Fruit fly (Drosophila melanogaster) whole organism, embryonic: Measurements from ENCODE around the gene LysD.

Experiments
- Atf-2 ChIP-seq: fragments of 200-800 bp; sonication (Bioruptor generic); optimal IDR thresholded peaks from 2 replicates; lab custom pipeline; 2016; ENCODE audit warnings: missing biosample characterization, missing genetic modification characterization
- Atf6 ChIP-seq: fragments of 200-800 bp; sonication (Bioruptor generic); IDR thresholded peaks from 2 replicates; pipeline ENCODE4 v1.3.6; 2022; ENCODE audit warnings: missing biosample characterization, missing genetic modification characterization
- Bgb ChIP-seq: fragments of 200-800 bp; sonication (Bioruptor generic); IDR thresholded peaks from 2 replicates; pipeline ENCODE4 v1.3.6; 2022; ENCODE audit warnings: missing biosample characterization, missing genetic modification characterization; ENCODE audit not compliant: partially characterized antibody
- CG10959 ChIP-seq: fragments of 200-800 bp; sonication (Bioruptor generic); IDR thresholded peaks from 2 replicates; pipeline ENCODE4 v1.3.6; 2022; ENCODE audit warnings: missing biosample characterization, missing genetic modification characterization
- CG11504 ChIP-seq: fragments of 200-800 bp; sonication (Bioruptor generic); optimal IDR thresholded peaks from 3 replicates; lab custom pipeline; 2019; ENCODE audit warnings: missing biosample characterization, mild to moderate bottlenecking, missing genetic modification characterization, moderate library complexity
- CG11723 ChIP-seq: fragments of 200-800 bp; sonication (Bioruptor generic); optimal IDR thresholded peaks from 2 replicates; lab custom pipeline; 2017; ENCODE audit warnings: missing biosample characterization, mild to moderate bottlenecking, missing genetic modification characterization
- CG12104 ChIP-seq: fragments of 200-800 bp; sonication (Bioruptor generic); optimal IDR thresholded peaks from 3 replicates; lab custom pipeline; 2016; ENCODE audit warnings: missing biosample characterization, missing genetic modification characterization
- CG13775 ChIP-seq: fragments of 200-800 bp; sonication (Bioruptor generic); optimal IDR thresholded peaks from 3 replicates; lab custom pipeline; 2017; ENCODE audit warnings: missing biosample characterization, mild to moderate bottlenecking, missing genetic modification characterization
- CG1603 ChIP-seq: fragments of 200-800 bp; sonication (Bioruptor generic); optimal IDR thresholded peaks from 2 replicates; lab custom pipeline; 2019; ENCODE audit warnings: missing biosample characterization, mild to moderate bottlenecking, missing genetic modification characterization, moderate library complexity
- CG30403 ChIP-seq: fragments of 200-800 bp; sonication (Bioruptor generic); optimal IDR thresholded peaks from 3 replicates; lab custom pipeline; 2016; ENCODE audit warnings: missing biosample characterization, missing genetic modification characterization
- CG33557 ChIP-seq: fragments of 200-800 bp; sonication (Bioruptor generic); optimal IDR thresholded peaks from 2 replicates; lab custom pipeline; 2019; ENCODE audit warnings: missing biosample characterization, mild to moderate bottlenecking, missing genetic modification characterization, moderate library complexity
- CG4424 ChIP-seq: fragments of 200-800 bp; sonication (Bioruptor generic); optimal IDR thresholded peaks from 3 replicates; lab custom pipeline; 2016; ENCODE audit warnings: missing biosample characterization, missing genetic modification characterization
- CG7372 ChIP-seq: fragments of 200-800 bp; sonication (Bioruptor generic); IDR thresholded peaks from 2 replicates; pipeline ENCODE4 v1.3.6; 2022; ENCODE audit warnings: missing biosample characterization, missing genetic modification characterization
- CG7839 ChIP-seq: fragments of 200-800 bp; sonication (Bioruptor generic); optimal IDR thresholded peaks from 3 replicates; lab custom pipeline; 2018; ENCODE audit warnings: missing biosample characterization, mild to moderate bottlenecking, missing genetic modification characterization, moderate library complexity
- CG8089 ChIP-seq: fragments of 200-800 bp; sonication (Bioruptor generic); optimal IDR thresholded peaks from 3 replicates; lab custom pipeline; 2016; ENCODE audit warnings: missing biosample characterization, missing genetic modification characterization
- CG8388 ChIP-seq: fragments of 200-800 bp; sonication (Bioruptor generic); optimal IDR thresholded peaks from 2 replicates; lab custom pipeline; 2019; ENCODE audit warnings: missing biosample characterization, mild to moderate bottlenecking, missing genetic modification characterization, moderate library complexity
- CG9797 ChIP-seq: fragments of 200-800 bp; sonication (Bioruptor generic); optimal IDR thresholded peaks from 3 replicates; lab custom pipeline; 2018; ENCODE audit warnings: missing biosample characterization, mild to moderate bottlenecking, missing genetic modification characterization
- CG9817 ChIP-seq: fragments of 200-800 bp; sonication (Bioruptor generic); optimal IDR thresholded peaks from 2 replicates; lab custom pipeline; 2018; ENCODE audit warnings: missing biosample characterization, mild to moderate bottlenecking, missing genetic modification characterization, moderate library complexity
- D ChIP-seq, 2 experiments: fragments of 200-800 bp in 1 of 2; fragments of >200 bp in 1 of 2; sonication (Bioruptor generic) in 1 of 2; optimal IDR thresholded peaks; 2 replicates in 1 of 2; 3 replicates in 1 of 2; lab custom pipeline; 2017; ENCODE audit warnings: mild to moderate bottlenecking in 1 of 2, missing biosample characterization in 1 of 2, missing genetic modification characterization in 1 of 2, missing genetic modification reagents in 1 of 2
- Eip74EF ChIP-seq, 2 experiments: fragments of 200-800 bp in 1 of 2; fragments of >200 bp in 1 of 2; sonication (Bioruptor generic) in 1 of 2; optimal IDR thresholded peaks; 2 replicates each; lab custom pipeline; 2017 to 2019; ENCODE audit warnings: missing biosample characterization in 2 of 2, missing genetic modification characterization in 2 of 2, mild to moderate bottlenecking in 1 of 2, moderate library complexity in 1 of 2
- Fer1 ChIP-seq: fragments of 200-800 bp; sonication (Bioruptor generic); optimal IDR thresholded peaks from 2 replicates; lab custom pipeline; 2017; ENCODE audit warnings: missing biosample characterization, mild to moderate bottlenecking, missing genetic modification characterization
- HLH54F ChIP-seq: fragments of 200-800 bp; sonication (Bioruptor generic); optimal IDR thresholded peaks from 3 replicates; lab custom pipeline; 2016; ENCODE audit warnings: missing biosample characterization, missing genetic modification characterization
- Hey ChIP-seq: fragments of 200-800 bp; sonication (Bioruptor generic); optimal IDR thresholded peaks from 3 replicates; lab custom pipeline; 2018; ENCODE audit warnings: missing biosample characterization, mild to moderate bottlenecking, missing genetic modification characterization
- Kr ChIP-seq: fragments of 200-800 bp; sonication (Bioruptor generic); optimal IDR thresholded peaks from 2 replicates; lab custom pipeline; 2017; ENCODE audit warnings: missing biosample characterization, mild to moderate bottlenecking, missing genetic modification characterization
- MESR4 ChIP-seq: fragments of 200-800 bp; sonication (Bioruptor generic); optimal IDR thresholded peaks from 2 replicates; lab custom pipeline; 2018; ENCODE audit warnings: missing biosample characterization, mild to moderate bottlenecking, missing genetic modification characterization, moderate library complexity
- Mes4 ChIP-seq: fragments of 200-800 bp; sonication (Bioruptor generic); optimal IDR thresholded peaks from 2 replicates; lab custom pipeline; 2016; ENCODE audit warnings: missing biosample characterization, missing genetic modification characterization
- NFAT ChIP-seq: fragments of 200-800 bp; sonication (Bioruptor generic); IDR thresholded peaks from 2 replicates; pipeline ENCODE4 v1.3.6; 2022; ENCODE audit warnings: missing biosample characterization, missing genetic modification characterization
- Neu2 ChIP-seq: fragments of 200-800 bp; sonication (Bioruptor generic); optimal IDR thresholded peaks from 3 replicates; lab custom pipeline; 2016; ENCODE audit warnings: missing biosample characterization, missing genetic modification characterization, borderline replicate concordance
- NfI ChIP-seq: fragments of 200-800 bp; sonication (Bioruptor generic); optimal IDR thresholded peaks from 3 replicates; lab custom pipeline; 2018; ENCODE audit warnings: missing biosample characterization, mild to moderate bottlenecking, missing genetic modification characterization, moderate library complexity
- Rfx ChIP-seq: fragments of 200-800 bp; sonication (Bioruptor generic); IDR thresholded peaks from 2 replicates; pipeline ENCODE4 v1.3.6; 2022; ENCODE audit warnings: missing biosample characterization, missing genetic modification characterization
- Scr ChIP-seq: fragments of 200-800 bp; sonication (Bioruptor generic); IDR thresholded peaks from 2 replicates; pipeline ENCODE4 v1.3.6; 2022; ENCODE audit warnings: missing biosample characterization, missing genetic modification characterization; ENCODE audit not compliant: partially characterized antibody
- Tbp ChIP-seq: fragments of >200 bp; optimal IDR thresholded peaks from 2 replicates; lab custom pipeline; 2018; ENCODE audit warnings: missing biosample characterization, missing genetic modification characterization
- Vsx1 ChIP-seq: fragments of 200-800 bp; sonication (Bioruptor generic); optimal IDR thresholded peaks from 2 replicates; lab custom pipeline; 2017; ENCODE audit warnings: missing biosample characterization, mild to moderate bottlenecking, missing genetic modification characterization, missing genetic modification reagents
- abd-A ChIP-seq: fragments of 200-800 bp; sonication (Bioruptor generic); optimal IDR thresholded peaks from 3 replicates; lab custom pipeline; 2019; ENCODE audit warnings: missing biosample characterization, mild to moderate bottlenecking, missing genetic modification characterization, moderate library complexity
- aop ChIP-seq: fragments of 200-800 bp; sonication (Bioruptor generic); IDR thresholded peaks from 2 replicates; pipeline ENCODE4 v1.3.6; 2022; ENCODE audit warnings: missing biosample characterization, missing genetic modification characterization
- bab2 ChIP-seq: fragments of 200-800 bp; sonication (Bioruptor generic); optimal IDR thresholded peaks from 2 replicates; lab custom pipeline; 2016; ENCODE audit warnings: missing biosample characterization, missing genetic modification characterization
- br ChIP-seq: fragments of >200 bp; optimal IDR thresholded peaks from 2 replicates; lab custom pipeline; 2017
- fru ChIP-seq: fragments of >200 bp; optimal IDR thresholded peaks from 2 replicates; lab custom pipeline; 2017
- gcm2 ChIP-seq: fragments of 200-800 bp; sonication (Bioruptor generic); optimal IDR thresholded peaks from 2 replicates; lab custom pipeline; 2016; ENCODE audit warnings: missing biosample characterization, missing genetic modification characterization
- gro ChIP-seq: fragments of 200-800 bp; sonication (Bioruptor generic); optimal IDR thresholded peaks from 2 replicates; lab custom pipeline; 2016; ENCODE audit warnings: missing biosample characterization, missing genetic modification characterization
- ind ChIP-seq: fragments of 200-800 bp; sonication (Bioruptor generic); optimal IDR thresholded peaks from 3 replicates; lab custom pipeline; 2016; ENCODE audit warnings: missing biosample characterization, missing genetic modification characterization
- klu ChIP-seq: fragments of 200-800 bp; sonication (Bioruptor generic); IDR thresholded peaks from 2 replicates; pipeline ENCODE4 v1.3.6; 2022; ENCODE audit warnings: missing biosample characterization, missing genetic modification characterization
- nom ChIP-seq: fragments of 200-800 bp; sonication (Bioruptor generic); optimal IDR thresholded peaks from 2 replicates; lab custom pipeline; 2017; ENCODE audit warnings: missing biosample characterization, missing genetic modification characterization, mild to moderate bottlenecking, moderate library complexity, missing genetic modification reagents
- pzg ChIP-seq: fragments of 200-800 bp; sonication (Bioruptor generic); optimal IDR thresholded peaks from 3 replicates; lab custom pipeline; 2018; ENCODE audit warnings: missing biosample characterization, mild to moderate bottlenecking, missing genetic modification characterization, moderate library complexity
- shn ChIP-seq: fragments of 200-800 bp; sonication (Bioruptor generic); optimal IDR thresholded peaks from 3 replicates; lab custom pipeline; 2016; ENCODE audit warnings: missing biosample characterization, missing genetic modification characterization
- sima ChIP-seq: fragments of 200-800 bp; sonication (Bioruptor generic); optimal IDR thresholded peaks from 2 replicates; lab custom pipeline; 2016; ENCODE audit warnings: missing biosample characterization, missing genetic modification characterization
- sna ChIP-seq: fragments of 200-800 bp; sonication (Bioruptor generic); IDR thresholded peaks from 2 replicates; pipeline ENCODE4 v1.3.6; 2022; ENCODE audit warnings: missing biosample characterization, missing genetic modification characterization; ENCODE audit not compliant: partially characterized antibody
- z ChIP-seq: fragments of 200-800 bp; sonication (Bioruptor generic); IDR thresholded peaks from 3 replicates; pipeline ENCODE4 v1.3.6; 2022; ENCODE audit warnings: missing biosample characterization, missing genetic modification characterization
- zen2 ChIP-seq: fragments of 200-800 bp; sonication (Bioruptor generic); IDR thresholded peaks from 3 replicates; pipeline ENCODE4 v1.3.6; 2022; ENCODE audit warnings: missing biosample characterization, missing genetic modification characterization; ENCODE audit not compliant: partially characterized antibody

LysD gene

DNA sequence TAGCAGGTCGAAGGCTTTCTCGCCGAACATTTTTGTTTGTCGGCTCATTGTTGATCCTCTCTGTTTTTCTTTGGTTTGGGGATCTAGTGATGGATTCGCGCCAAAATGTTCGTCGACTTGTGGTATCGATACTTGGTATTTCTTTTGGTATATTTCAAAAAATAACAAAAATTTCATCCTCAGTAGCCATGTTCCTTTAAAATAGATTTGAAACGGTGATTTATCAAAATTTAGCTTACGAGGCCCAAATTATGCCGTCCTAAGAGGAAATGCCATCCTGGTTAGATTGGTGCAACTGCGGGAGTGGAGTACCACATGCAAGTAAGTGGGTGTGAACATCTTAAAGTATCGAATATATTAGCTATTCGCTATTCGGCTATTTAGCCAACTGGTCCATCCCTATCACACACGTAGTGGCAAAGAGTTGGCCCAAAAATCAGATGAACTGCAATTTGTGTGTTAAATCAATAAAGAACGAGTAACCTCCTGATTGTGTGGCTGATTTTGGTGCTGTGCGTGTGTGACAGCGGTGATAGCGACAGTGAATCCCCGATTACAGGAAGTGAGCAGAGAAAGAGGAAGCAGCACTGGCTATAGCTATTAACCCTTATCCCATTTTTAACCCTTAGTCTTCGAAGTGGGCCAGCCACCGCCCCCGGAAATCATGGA, 36.8 kb upstream of the LysD start, which contains the start of the genes Psf1 and Sac1 (continued):
- TF ChIP-seq CG33557 (GFP tag; lab: Kevin White, UChicago) (peak; percentile 50), NfI (peak; percentile 53), aop (GFP tag; lab: Robert Waterston, UW) (no peak), abd-A (no peak), Kr (GFP tag; lab: Kevin White, UChicago) (no peak), HLH54F (GFP tag; lab: Kevin White, UChicago) (peak; percentile 65), ind (GFP tag; lab: Kevin White, UChicago) (peak; percentile 55), D (optimal IDR thresholded peaks at IDR 0.05; lab: Kevin White, UChicago) (peak; percentile 5), D (GFP tag; optimal IDR thresholded peaks at IDR 0.05; lab: Kevin White, UChicago) (no peak), Atf6 (GFP tag; lab: Robert Waterston, UW) (no peak), sima (GFP tag; lab: Kevin White, UChicago) (no peak), sna (peak; percentile 86), Tbp (GFP tag; lab: Kevin White, UChicago) (no peak), Eip74EF (GFP tag; optimal IDR thresholded peaks at IDR 0.05; lab: Kevin White, UChicago) (no peak), CG10959 (peak; percentile 84), Mes4 (GFP tag; lab: Kevin White, UChicago) (peak; percentile 35), klu (GFP tag; lab: Robert Waterston, UW) (no peak; the same call in 1 of the 2 replicates), CG7372 (GFP tag; lab: Robert Waterston, UW) (no peak), Fer1 (no peak), CG11504 (tag; lab: Kevin White, UChicago) (no peak), CG30403 (GFP tag; lab: Kevin White, UChicago) (peak; percentile 64), bab2 (GFP tag; lab: Kevin White, UChicago) (peak; percentile 73), z (no peak), CG8388 (GFP tag; lab: Kevin White, UChicago) (peak; percentile 4), MESR4 (GFP tag; lab: Kevin White, UChicago) (peak; percentile 90), CG9797 (GFP tag; lab: Kevin White, UChicago) (peak; percentile 69), pzg (GFP tag; lab: Kevin White, UChicago) (peak; percentile 77), zen2 (GFP tag; lab: Robert Waterston, UW) (peak; percentile 53; the same call in 1 of the 3 replicates), Bgb (GFP tag; lab: Robert Waterston, UW) (peak; percentile 78), CG9817 (tag; lab: Kevin White, UChicago) (peak; percentile 57), CG4424 (GFP tag; lab: Kevin White, UChicago) (peak; percentile 44), br (lab: Kevin White, UChicago) (no peak), Rfx (GFP tag; lab: Robert Waterston, UW) (peak; percentile 60; the same call in 1 of the 2 replicates), nom (GFP tag; lab: Kevin White, UChicago) (no peak), CG1603 (peak; percentile 71), CG12104 (GFP tag; lab: Kevin White, UChicago) (no peak), NFAT (GFP tag; lab: Robert Waterston, UW) (peak; percentile 43; the same call in 1 of the 2 replicates), CG8089 (peak; percentile 38), gcm2 (GFP tag; lab: Kevin White, UChicago) (no peak), fru (lab: Kevin White, UChicago) (no peak), CG13775 (peak; percentile 50), Neu2 (GFP tag; lab: Kevin White, UChicago) (no peak), Hey (tag; lab: Kevin White, UChicago) (no peak), CG7839 (tag; lab: Kevin White, UChicago) (peak; percentile 36), shn (GFP tag; lab: Kevin White, UChicago) (peak; percentile 62), Atf-2 (GFP tag; lab: Kevin White, UChicago) (peak; percentile 28), gro (GFP tag; lab: Kevin White, UChicago) (no peak), CG11723 (GFP tag; lab: Kevin White, UChicago) (no peak), Scr (GFP tag; lab: Robert Waterston, UW) (peak; percentile 95), Vsx1 (GFP tag; lab: Kevin White, UChicago) (no peak)
